Worm (Caenorhabditis elegans) whole organism, early embryonic: ENCODE measurements around the gene srx-59.

ENCODE experiments used
- F13C5.2 ChIP-seq: sonication (generic microtip); optimal IDR thresholded peaks from 2 replicates; lab custom pipeline; 2017; ENCODE audit warnings: mild to moderate bottlenecking, missing genetic modification characterization, inconsistent platforms, missing compliant biosample characterization
- ama-1 ChIP-seq: fragments of 150-350 bp; optimal IDR thresholded peaks from 2 replicates; lab custom pipeline; 2014
- ceh-13 ChIP-seq: fragments of 200-800 bp; sonication (Bioruptor generic); optimal IDR thresholded peaks from 2 replicates; lab custom pipeline; 2018; ENCODE audit warnings: mild to moderate bottlenecking, missing genetic modification characterization, missing compliant biosample characterization
- ceh-36 ChIP-seq: sonication (generic microtip); optimal IDR thresholded peaks from 2 replicates; lab custom pipeline; 2016; ENCODE audit warnings: missing genetic modification characterization, inconsistent platforms, missing compliant biosample characterization
- ets-7 ChIP-seq: sonication (generic microtip); optimal IDR thresholded peaks from 2 replicates; lab custom pipeline; 2016; ENCODE audit warnings: missing genotype, missing genetic modification characterization, missing compliant biosample characterization
- flt-1 ChIP-seq: fragments of 200-800 bp; sonication (Bioruptor generic); IDR thresholded peaks from 2 replicates; pipeline ENCODE4 v1.3.6; 2022; ENCODE audit warnings: missing genetic modification characterization, missing compliant biosample characterization
- hmbx-1 ChIP-seq: sonication (generic microtip); optimal IDR thresholded peaks from 2 replicates; lab custom pipeline; 2016; ENCODE audit warnings: mild to moderate bottlenecking, missing genetic modification characterization, missing compliant biosample characterization
- hmg-4 ChIP-seq: fragments of 200-800 bp; sonication (Bioruptor generic); optimal IDR thresholded peaks from 2 replicates; lab custom pipeline; 2018; ENCODE audit warnings: mild to moderate bottlenecking, missing genetic modification characterization, missing compliant biosample characterization
- hnd-1 ChIP-seq: sonication (generic microtip); optimal IDR thresholded peaks from 2 replicates; lab custom pipeline; 2016; ENCODE audit warnings: missing genetic modification characterization, missing compliant biosample characterization
- pes-1 ChIP-seq: fragments of 200-800 bp; sonication (Bioruptor generic); IDR thresholded peaks from 2 replicates; pipeline ENCODE4 v1.3.6; 2022; ENCODE audit warnings: missing genetic modification reagents, missing genetic modification characterization, missing compliant biosample characterization
- scrt-1 ChIP-seq: fragments of 200-800 bp; sonication (Bioruptor generic); IDR thresholded peaks from 2 replicates; pipeline ENCODE4 v1.3.6; 2022; ENCODE audit warnings: missing genetic modification characterization, missing compliant biosample characterization
- tbx-11 ChIP-seq: fragments of 200-800 bp; sonication (Bioruptor generic); IDR thresholded peaks from 2 replicates; pipeline ENCODE4 v1.3.6; 2022; ENCODE audit warnings: missing genetic modification characterization, missing compliant biosample characterization
- tbx-37 ChIP-seq: fragments of 200-800 bp; sonication (Bioruptor generic); conservative IDR thresholded peaks from 2 replicates; pipeline ENCODE4 v1.3.6; 2022; ENCODE audit warnings: missing genetic modification reagents, missing genetic modification characterization, missing compliant biosample characterization

DNA sequence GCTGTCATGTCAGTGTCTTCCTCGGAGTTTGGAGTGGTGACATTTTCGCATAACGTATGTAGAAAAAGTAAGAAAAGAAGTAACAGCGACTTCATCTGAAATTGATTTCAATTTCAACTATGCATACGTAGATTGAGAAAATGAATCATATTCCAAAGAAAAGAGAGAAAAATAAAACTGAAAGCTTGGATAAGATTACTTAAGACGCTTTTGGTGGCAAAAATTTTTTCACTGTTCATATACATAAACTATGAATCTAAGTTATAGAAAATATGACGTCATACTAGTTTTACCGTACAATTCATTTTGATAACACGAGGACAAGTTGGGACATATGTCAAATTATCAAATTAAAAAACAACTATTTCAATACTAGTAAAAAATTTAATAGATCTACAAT, 37.5 kb upstream of the srx-59 start, which contains the start of gene lipl-6:
- no peak for TF ChIP-seq ama-1 (lab: Kevin White, UChicago)
- no peak for TF ChIP-seq ceh-36
- TF ChIP-seq hmbx-1 (tag; lab: Kevin White, UChicago): no peak
- TF ChIP-seq ceh-13 (GFP tag; lab: Kevin White, UChicago): no peak
- TF ChIP-seq flt-1 (GFP tag; lab: Robert Waterston, UW): no peak
- TF ChIP-seq pes-1 (GFP tag; lab: Robert Waterston, UW): no peak
- TF ChIP-seq ets-7 (tag; lab: Kevin White, UChicago): no peak
- no peak for TF ChIP-seq F13C5.2
- no peak for TF ChIP-seq tbx-11 (GFP tag; lab: Robert Waterston, UW)
- no peak for TF ChIP-seq scrt-1 (GFP tag; lab: Robert Waterston, UW)
- TF ChIP-seq hmg-4 (GFP tag; lab: Kevin White, UChicago): no peak
- no peak for TF ChIP-seq tbx-37 (GFP tag; lab: Robert Waterston, UW)
- no peak for TF ChIP-seq hnd-1 (tag; lab: Kevin White, UChicago)
